Worm (Caenorhabditis elegans) whole organism, young adult: Measurements from ENCODE around the gene mapk-15.

Experiments
- F39B2.1 ChIP-seq: fragments of 200-800 bp; sonication (Bioruptor generic); IDR thresholded peaks from 2 replicates; pipeline ENCODE4 v1.3.6; 2022; ENCODE audit warnings: missing genetic modification reagents, missing genetic modification characterization, missing compliant biosample characterization
- F55B11.4 ChIP-seq: sonication (generic microtip); optimal IDR thresholded peaks from 2 replicates; lab custom pipeline; 2016; ENCODE audit warnings: missing compliant biosample characterization, missing genetic modification characterization, borderline replicate concordance; ENCODE audit not compliant: insufficient read depth
- aptf-2 ChIP-seq: fragments of 200-800 bp; sonication (Bioruptor generic); conservative IDR thresholded peaks from 2 replicates; pipeline ENCODE4 v1.3.6; 2022; ENCODE audit warnings: missing genetic modification reagents, missing genetic modification characterization, missing compliant biosample characterization
- lir-1 ChIP-seq: fragments of 200-800 bp; sonication (Bioruptor generic); conservative IDR thresholded peaks from 2 replicates; pipeline ENCODE4 v1.3.6; 2022; ENCODE audit warnings: missing genetic modification reagents, missing genetic modification characterization, missing compliant biosample characterization
- madf-3 ChIP-seq: fragments of 200-800 bp; sonication (Bioruptor generic); IDR thresholded peaks from 2 replicates; pipeline ENCODE4 v1.3.6; 2022; ENCODE audit warnings: missing genetic modification reagents, missing genetic modification characterization, missing compliant biosample characterization
- tlf-1 ChIP-seq: fragments of 200-800 bp; sonication (Bioruptor generic); optimal IDR thresholded peaks from 2 replicates; lab custom pipeline; 2018; ENCODE audit warnings: mild to moderate bottlenecking, missing genetic modification characterization, missing compliant biosample characterization
- unc-62 ChIP-seq: fragments of 150-350 bp; optimal IDR thresholded peaks from 2 replicates; lab custom pipeline; 2014; ENCODE audit warnings: missing biosample characterization, missing genetic modification reagents, missing genetic modification characterization
- xnd-1 ChIP-seq: sonication (generic microtip); optimal IDR thresholded peaks from 2 replicates; lab custom pipeline; 2016; ENCODE audit warnings: missing genotype, missing genetic modification reagents, missing genetic modification characterization, missing compliant biosample characterization

- TF ChIP-seq madf-3 (GFP tag; lab: Robert Waterston, UW): no peak
- TF ChIP-seq F55B11.4 (tag; lab: Kevin White, UChicago): no peak
- no peak for TF ChIP-seq aptf-2 (GFP tag; lab: Robert Waterston, UW)
- no peak for TF ChIP-seq lir-1 (GFP tag; lab: Robert Waterston, UW)
- TF ChIP-seq unc-62 (GFP tag; lab: Kevin White, UChicago): no peak
- TF ChIP-seq tlf-1 (GFP tag; lab: Kevin White, UChicago): no peak
- TF ChIP-seq F39B2.1 (GFP tag; lab: Robert Waterston, UW): no peak
- no peak for TF ChIP-seq xnd-1 (tag; lab: Kevin White, UChicago)
Observed at ce11 chrIII:6028432-6028831, 39.2 kb upstream of the mapk-15 start, which contains the start of gene tbx-7.
